Fruit fly (Drosophila melanogaster): ENCODE data around the gene MED20.

MED20 gene

dm6 chr2L:8099615-8100375 is 27.1 kb upstream of the MED20 start (continued):
- TF ChIP-seq lilli (GFP tag; optimal IDR thresholded peaks at IDR 0.05), result no peak
- TF ChIP-seq mirr (GFP tag; optimal IDR thresholded peaks at IDR 0.05), result peak; percentile 27
- peak; percentile 79 for TF ChIP-seq sens (GFP tag)
- TF ChIP-seq Asciz (GFP tag; optimal IDR thresholded peaks at IDR 0.05), result no peak
- TF ChIP-seq Kr (GFP tag; optimal IDR thresholded peaks at IDR 0.05), result peak; percentile 20
- no peak for TF ChIP-seq GATAe (GFP tag; conservative IDR thresholded peaks at IDR 0.05)
- no peak for TF ChIP-seq sisA (GFP tag; IDR thresholded peaks at IDR 0.05)
- TF ChIP-seq CG13296 (GFP tag; optimal IDR thresholded peaks at IDR 0.05), result no peak
- peak; percentile 81 for TF ChIP-seq CG10321 (GFP tag; IDR thresholded peaks at IDR 0.05)
- no peak for TF ChIP-seq oc (tag; optimal IDR thresholded peaks at IDR 0.05)
- no peak for TF ChIP-seq tna (GFP tag; IDR thresholded peaks at IDR 0.05; ENCODE audit: partially characterized antibody)
- TF ChIP-seq chif (GFP tag; optimal IDR thresholded peaks at IDR 0.05), result peak in 1 of 2 experiments; percentile 4
- peak; percentile 75 for TF ChIP-seq abd-A (tag; optimal IDR thresholded peaks at IDR 0.05)
- TF ChIP-seq CG10209 (GFP tag; optimal IDR thresholded peaks at IDR 0.05), result no peak
- peak; percentile 68 for TF ChIP-seq sd (tag; optimal IDR thresholded peaks at IDR 0.05)
- peak in 1 of 2 experiments; percentile 26 for TF ChIP-seq Trl (optimal IDR thresholded peaks at IDR 0.05)
- no peak for TF ChIP-seq Trl (GFP tag; optimal IDR thresholded peaks at IDR 0.05)
- TF ChIP-seq Rfx (GFP tag; IDR thresholded peaks at IDR 0.05), result 0 out of 2 replicates have a peak, but pooled peaks have one; percentile 11
- TF ChIP-seq HLH54F (GFP tag; optimal IDR thresholded peaks at IDR 0.05), result no peak
- TF ChIP-seq CG11456 (GFP tag; IDR thresholded peaks at IDR 0.05), result 0 out of 3 replicates have a peak, but pooled peaks have one; percentile 70
- no peak for TF ChIP-seq bowl (GFP tag; IDR thresholded peaks at IDR 0.05)
- TF ChIP-seq croc (GFP tag; conservative IDR thresholded peaks at IDR 0.05), result no peak
- TF ChIP-seq CG10654 (GFP tag; optimal IDR thresholded peaks at IDR 0.05), result no peak
- no peak for TF ChIP-seq CG18262 (tag; optimal IDR thresholded peaks at IDR 0.05)
- no peak for TF ChIP-seq pan (optimal IDR thresholded peaks at IDR 0.05)
- no peak for TF ChIP-seq pan (GFP tag; optimal IDR thresholded peaks at IDR 0.05 in 1 of 2, IDR thresholded peaks at IDR 0.05 in 1 of 2)
- no peak for TF ChIP-seq tx (GFP tag; optimal IDR thresholded peaks at IDR 0.05)
- peak; percentile 42 for TF ChIP-seq Hr39 (optimal IDR thresholded peaks at IDR 0.05)
- no peak for TF ChIP-seq CG15479 (GFP tag; optimal IDR thresholded peaks at IDR 0.05)
- no peak for TF ChIP-seq wek (GFP tag; optimal IDR thresholded peaks at IDR 0.05)
- no peak for TF ChIP-seq CG8290 (GFP tag; optimal IDR thresholded peaks at IDR 0.05)
- peak in 1 of 2 experiments; percentile 55 for TF ChIP-seq CG8290 (tag; optimal IDR thresholded peaks at IDR 0.05)
- no peak for TF ChIP-seq phol (tag; optimal IDR thresholded peaks at IDR 0.05)
- no peak for TF ChIP-seq eyg (GFP tag; optimal IDR thresholded peaks at IDR 0.05)
- TF ChIP-seq Hr3 (GFP tag; optimal IDR thresholded peaks at IDR 0.05), result no peak
- 0 out of 3 replicates have a peak, but pooled peaks have one; percentile 24 for TF ChIP-seq CG11695 (GFP tag; IDR thresholded peaks at IDR 0.05)
- no peak for TF ChIP-seq CG4854 (GFP tag; optimal IDR thresholded peaks at IDR 0.05)
- TF ChIP-seq rib (GFP tag; IDR thresholded peaks at IDR 0.05), result peak; percentile 18; the same call in 1 of the 2 replicates
- TF ChIP-seq CG32532 (GFP tag; IDR thresholded peaks at IDR 0.05), result no peak
- peak; percentile 71 for TF ChIP-seq Ets65A (GFP tag)
- TF ChIP-seq CG12071 (GFP tag; optimal IDR thresholded peaks at IDR 0.05), result no peak
- no peak for TF ChIP-seq dati (GFP tag; IDR thresholded peaks at IDR 0.05)
- TF ChIP-seq Eip74EF (GFP tag; optimal IDR thresholded peaks at IDR 0.05), result no peak
- TF ChIP-seq Ptx1 (GFP tag; IDR thresholded peaks at IDR 0.05), result peak; percentile 32; the same call in 1 of the 2 replicates
- TF ChIP-seq chinmo (GFP tag; IDR thresholded peaks at IDR 0.05; ENCODE audit: partially characterized antibody), result peak; percentile 84
- no peak for TF ChIP-seq E2f2 (GFP tag; IDR thresholded peaks at IDR 0.05)
- TF ChIP-seq Adf1 (GFP tag; IDR thresholded peaks at IDR 0.05), result peak; percentile 27; the same call in 1 of the 2 replicates
- TF ChIP-seq fd102C (GFP tag; optimal IDR thresholded peaks at IDR 0.05), result no peak
- no peak for TF ChIP-seq pum (GFP tag; optimal IDR thresholded peaks at IDR 0.05)
- TF ChIP-seq stwl (tag; optimal IDR thresholded peaks at IDR 0.05), result peak; percentile 16
- TF ChIP-seq scrt (GFP tag; optimal IDR thresholded peaks at IDR 0.05), result no peak

All from whole organism, embryonic.